Fruit fly (Drosophila melanogaster): ENCODE results near the gene Sap47.
A peak's percentile ranks its signal among the peaks of the same experiment; 100 is the strongest.

- no peak for TF ChIP-seq pan (optimal IDR thresholded peaks at IDR 0.05)
- TF ChIP-seq Dll (optimal IDR thresholded peaks at IDR 0.05) = peak; percentile 32
- TF ChIP-seq usp (GFP tag; optimal IDR thresholded peaks at IDR 0.05) = no peak
- no peak for TF ChIP-seq EcR (GFP tag; optimal IDR thresholded peaks at IDR 0.05)
Measured at dm6 chr3R:15972298-15972978, 37.5 kb downstream of the Sap47 start, which contains the start of gene mor.
